Worm (Caenorhabditis elegans) whole organism, L1 larva: Measurements from ENCODE around the gene K08D12.4.

Experiments
- C16A3.4 ChIP-seq: fragments of 150-350 bp; optimal IDR thresholded peaks from 2 replicates; lab custom pipeline; 2014; ENCODE audit warnings: missing biosample characterization, missing genetic modification characterization
- C34B4.2 ChIP-seq: sonication (generic microtip); optimal IDR thresholded peaks from 2 replicates; lab custom pipeline; 2017; ENCODE audit warnings: mild to moderate bottlenecking, missing genetic modification characterization, missing compliant biosample characterization
- F16B12.6 ChIP-seq: fragments of 150-350 bp; optimal IDR thresholded peaks from 2 replicates; lab custom pipeline; 2014; ENCODE audit warnings: missing biosample characterization, missing genetic modification characterization
- aha-1 ChIP-seq: fragments of 150-350 bp; optimal IDR thresholded peaks from 2 replicates; lab custom pipeline; 2014; ENCODE audit warnings: missing biosample characterization, missing genetic modification characterization
- alr-1 ChIP-seq: fragments of 200-800 bp; sonication (Bioruptor generic); optimal IDR thresholded peaks from 2 replicates; lab custom pipeline; 2018; ENCODE audit warnings: borderline replicate concordance, mild to moderate bottlenecking, missing genetic modification characterization, missing compliant biosample characterization
- blmp-1 ChIP-seq: fragments of 150-350 bp; optimal IDR thresholded peaks from 2 replicates; lab custom pipeline; 2014; ENCODE audit warnings: missing biosample characterization, missing genetic modification characterization
- ceh-88 ChIP-seq: fragments of 200-800 bp; sonication (Bioruptor generic); IDR thresholded peaks from 2 replicates; pipeline ENCODE4 v1.3.6; 2022; ENCODE audit warnings: missing genetic modification characterization, missing compliant biosample characterization
- ceh-90 ChIP-seq: sonication (generic microtip); optimal IDR thresholded peaks from 2 replicates; lab custom pipeline; 2016; ENCODE audit warnings: missing genetic modification characterization, missing compliant biosample characterization
- ces-1 ChIP-seq: fragments of 150-350 bp; optimal IDR thresholded peaks from 2 replicates; lab custom pipeline; 2014; ENCODE audit warnings: missing biosample characterization, missing genetic modification reagents, missing genetic modification characterization
- dpl-1 ChIP-seq, 3 experiments: fragments of 150-350 bp in 2 of 3; sonication (generic microtip) in 1 of 3; optimal IDR thresholded peaks; 2 replicates each; lab custom pipeline; 2014 to 2017; ENCODE audit warnings: missing biosample characterization in 3 of 3, missing genetic modification characterization in 3 of 3, missing genetic modification reagents in 3 of 3
- efl-1 ChIP-seq, 4 experiments: fragments of 150-350 bp; optimal IDR thresholded peaks in 3 of 4; peaks in 1 of 4; 1 replicate in 1 of 4; 2 replicates in 3 of 4; lab custom pipeline; 2014; ENCODE audit warnings: missing biosample characterization in 2 of 4, missing genetic modification characterization in 2 of 4, missing genetic modification reagents in 2 of 4
- efl-3 ChIP-seq: fragments of 200-800 bp; sonication (Bioruptor generic); optimal IDR thresholded peaks from 2 replicates; lab custom pipeline; 2018; ENCODE audit warnings: mild to moderate bottlenecking, missing genetic modification characterization, missing compliant biosample characterization
- elt-3 ChIP-seq, 6 experiments: fragments of 150-350 bp in 1 of 6; sonication (generic microtip); optimal IDR thresholded peaks; 2 replicates each; lab custom pipeline; 2017 to 2018; ENCODE audit warnings: missing biosample characterization in 6 of 6, missing genetic modification characterization in 6 of 6, inconsistent platforms in 1 of 6
- ets-5 ChIP-seq: fragments of 200-800 bp; sonication (Bioruptor generic); IDR thresholded peaks from 2 replicates; pipeline ENCODE4 v1.3.6; 2022; ENCODE audit warnings: missing genetic modification characterization, missing compliant biosample characterization
- fos-1 ChIP-seq: fragments of 150-350 bp; optimal IDR thresholded peaks from 2 replicates; lab custom pipeline; 2014; ENCODE audit warnings: missing biosample characterization, missing genetic modification characterization
- grh-1 ChIP-seq: fragments of 200-800 bp; sonication (Bioruptor generic); IDR thresholded peaks from 2 replicates; pipeline ENCODE4 v1.3.6; 2022; ENCODE audit warnings: missing genetic modification reagents, missing genetic modification characterization, missing compliant biosample characterization
- irx-1 ChIP-seq: sonication (generic microtip); optimal IDR thresholded peaks from 2 replicates; lab custom pipeline; 2016; ENCODE audit warnings: missing genetic modification characterization, missing compliant biosample characterization
- lin-13 ChIP-seq: fragments of 150-350 bp; optimal IDR thresholded peaks from 2 replicates; lab custom pipeline; 2014; ENCODE audit warnings: missing biosample characterization, missing genetic modification reagents, missing genetic modification characterization
- lin-14 ChIP-seq: fragments of 200-800 bp; sonication (Bioruptor generic); optimal IDR thresholded peaks from 2 replicates; lab custom pipeline; 2018; ENCODE audit warnings: mild to moderate bottlenecking, missing genetic modification characterization, moderate library complexity, missing compliant biosample characterization
- lin-35 ChIP-seq, 2 experiments: fragments of 150-350 bp; optimal IDR thresholded peaks; 2 replicates each; lab custom pipeline; 2014; ENCODE audit warnings: missing biosample characterization in 2 of 2, missing genetic modification characterization in 2 of 2, missing genetic modification reagents in 2 of 2
- lin-39 ChIP-seq: fragments of 150-350 bp; optimal IDR thresholded peaks from 2 replicates; lab custom pipeline; 2014; ENCODE audit warnings: missing biosample characterization, missing genetic modification reagents, missing genetic modification characterization
- lir-3 ChIP-seq: sonication (generic microtip); optimal IDR thresholded peaks from 2 replicates; lab custom pipeline; 2016; ENCODE audit warnings: mild to moderate bottlenecking, missing genetic modification characterization, moderate library complexity, missing compliant biosample characterization; ENCODE audit not compliant: poor library complexity
- mab-9 ChIP-seq: fragments of 200-800 bp; sonication (Bioruptor generic); IDR thresholded peaks from 2 replicates; pipeline ENCODE4 v1.3.6; 2022; ENCODE audit warnings: missing genetic modification reagents, missing genetic modification characterization, missing compliant biosample characterization
- mef-2 ChIP-seq: fragments of 150-350 bp; optimal IDR thresholded peaks from 2 replicates; lab custom pipeline; 2014; ENCODE audit warnings: missing biosample characterization, missing genetic modification characterization
- nhr-11 ChIP-seq: fragments of 150-350 bp; optimal IDR thresholded peaks from 2 replicates; lab custom pipeline; 2014; ENCODE audit warnings: missing biosample characterization, missing genetic modification characterization
- nhr-19 ChIP-seq: fragments of 200-800 bp; sonication (Bioruptor generic); conservative IDR thresholded peaks from 2 replicates; pipeline ENCODE4 v1.3.6; 2022; ENCODE audit warnings: missing genetic modification characterization, missing compliant biosample characterization
- nhr-20 ChIP-seq: sonication (generic microtip); optimal IDR thresholded peaks from 2 replicates; lab custom pipeline; 2016; ENCODE audit warnings: mild to moderate bottlenecking, missing genetic modification characterization, missing compliant biosample characterization
- nhr-28 ChIP-seq: fragments of 150-350 bp; optimal IDR thresholded peaks from 2 replicates; lab custom pipeline; 2014; ENCODE audit warnings: missing biosample characterization, missing genetic modification characterization
- nhr-47 ChIP-seq: sonication (generic microtip); optimal IDR thresholded peaks from 2 replicates; lab custom pipeline; 2016; ENCODE audit warnings: mild to moderate bottlenecking, missing genetic modification characterization, moderate library complexity, missing compliant biosample characterization
- nhr-71 ChIP-seq: sonication (generic microtip); optimal IDR thresholded peaks from 2 replicates; lab custom pipeline; 2016; ENCODE audit warnings: mild to moderate bottlenecking, missing genetic modification characterization, moderate library complexity, missing compliant biosample characterization
- nhr-76 ChIP-seq: sonication (generic microtip); optimal IDR thresholded peaks from 2 replicates; lab custom pipeline; 2017; ENCODE audit warnings: missing biosample characterization, missing genetic modification characterization
- nhr-77 ChIP-seq: fragments of 150-350 bp; optimal IDR thresholded peaks from 2 replicates; lab custom pipeline; 2014; ENCODE audit warnings: missing biosample characterization, missing genetic modification characterization
- nhr-84 ChIP-seq: sonication (generic microtip); optimal IDR thresholded peaks from 2 replicates; lab custom pipeline; 2017; ENCODE audit warnings: missing biosample characterization, missing genetic modification characterization
- nhr-85 ChIP-seq: sonication (generic microtip); peaks from one replicate; lab custom pipeline; 2016; ENCODE audit warnings: missing genetic modification characterization, inconsistent platforms, missing compliant biosample characterization
- nhr-90 ChIP-seq: sonication (generic microtip); optimal IDR thresholded peaks from 2 replicates; lab custom pipeline; 2016; ENCODE audit warnings: mild to moderate bottlenecking, missing genetic modification characterization, missing compliant biosample characterization; ENCODE audit not compliant: poor library complexity
- pax-3 ChIP-seq: fragments of 200-800 bp; sonication (Bioruptor generic); optimal IDR thresholded peaks from 2 replicates; lab custom pipeline; 2018; ENCODE audit warnings: mild to moderate bottlenecking, missing genetic modification characterization, moderate library complexity, missing compliant biosample characterization
- pqm-1 ChIP-seq: sonication (generic microtip); optimal IDR thresholded peaks from 3 replicates; lab custom pipeline; 2017; ENCODE audit warnings: missing biosample characterization, missing genetic modification characterization
- snpc-4 ChIP-seq: fragments of 150-350 bp; optimal IDR thresholded peaks from 2 replicates; lab custom pipeline; 2014; ENCODE audit warnings: missing biosample characterization, missing genetic modification characterization
- snu-23 ChIP-seq: sonication (generic microtip); optimal IDR thresholded peaks from 2 replicates; lab custom pipeline; 2016; ENCODE audit warnings: missing genetic modification characterization, missing compliant biosample characterization
- sup-37 ChIP-seq: fragments of 200-800 bp; sonication (Bioruptor generic); optimal IDR thresholded peaks from 2 replicates; lab custom pipeline; 2018; ENCODE audit warnings: mild to moderate bottlenecking, missing genetic modification characterization, missing compliant biosample characterization
- swsn-7 ChIP-seq: sonication (generic microtip); optimal IDR thresholded peaks from 2 replicates; lab custom pipeline; 2016; ENCODE audit warnings: missing genetic modification characterization, missing compliant biosample characterization
- tbx-2 ChIP-seq: sonication (generic microtip); optimal IDR thresholded peaks from 2 replicates; lab custom pipeline; 2016; ENCODE audit warnings: missing genetic modification characterization, missing compliant biosample characterization
- unc-130 ChIP-seq: fragments of 150-350 bp; optimal IDR thresholded peaks from 2 replicates; lab custom pipeline; 2017; ENCODE audit warnings: missing biosample characterization, missing genetic modification characterization, inconsistent platforms
- unc-86 ChIP-seq: sonication (generic microtip); optimal IDR thresholded peaks from 2 replicates; lab custom pipeline; 2016; ENCODE audit warnings: missing genetic modification characterization, missing compliant biosample characterization
- unc-98 ChIP-seq: fragments of 200-800 bp; sonication (Bioruptor generic); IDR thresholded peaks from 2 replicates; pipeline ENCODE4 v1.3.6; 2022; ENCODE audit warnings: missing genetic modification characterization, missing compliant biosample characterization
- xbp-1 ChIP-seq: sonication (generic microtip); optimal IDR thresholded peaks from 2 replicates; lab custom pipeline; 2016; ENCODE audit warnings: missing genetic modification characterization, missing compliant biosample characterization
- zip-4 ChIP-seq: fragments of 200-800 bp; sonication (Bioruptor generic); optimal IDR thresholded peaks from 2 replicates; lab custom pipeline; 2018; ENCODE audit warnings: mild to moderate bottlenecking, missing genetic modification characterization, moderate library complexity, missing compliant biosample characterization
- ztf-4 ChIP-seq: fragments of 150-350 bp; optimal IDR thresholded peaks from 2 replicates; lab custom pipeline; 2014; ENCODE audit warnings: missing biosample characterization, missing genetic modification characterization

K08D12.4 gene

ce11 chrIV:1706996-1707395 is at the start of gene K08D12.4:
Gene K08D12.4 (plus strand): TSS chrIV:1707296.
- TF ChIP-seq lin-14: no peak
- TF ChIP-seq blmp-1 (tag; lab: Kevin White, UChicago): no peak
- no peak for TF ChIP-seq ets-5 (GFP tag; lab: Robert Waterston, UW)
- TF ChIP-seq dpl-1 (GFP tag; optimal IDR thresholded peaks at IDR 0.05; lab: Kevin White, UChicago): no peak
- no peak for TF ChIP-seq elt-3 (tag; optimal IDR thresholded peaks at IDR 0.05; lab: Kevin White, UChicago)
- TF ChIP-seq unc-130 (tag; lab: Kevin White, UChicago): no peak
- TF ChIP-seq nhr-85 (tag; lab: Kevin White, UChicago): no peak
- TF ChIP-seq C16A3.4: no peak
- TF ChIP-seq lin-39 (tag; lab: Kevin White, UChicago): no peak
- TF ChIP-seq lir-3: no peak
- no peak for TF ChIP-seq nhr-28 (tag; lab: Kevin White, UChicago)
- no peak for TF ChIP-seq mab-9 (GFP tag; lab: Robert Waterston, UW)
- no peak for TF ChIP-seq zip-4 (GFP tag; lab: Kevin White, UChicago)
- no peak for TF ChIP-seq nhr-77 (tag; lab: Kevin White, UChicago)
- no peak for TF ChIP-seq nhr-71 (tag; lab: Kevin White, UChicago)
- TF ChIP-seq C34B4.2 (tag; lab: Kevin White, UChicago): no peak
- no peak for TF ChIP-seq nhr-90

- TF ChIP-seq nhr-84 (tag; lab: Kevin White, UChicago) (peak; percentile 2), zip-4 (GFP tag; lab: Kevin White, UChicago) (peak; percentile 82), lir-3 (peak; percentile 90), grh-1 (peak; percentile 92), blmp-1 (tag; lab: Kevin White, UChicago) (peak; percentile 84), irx-1 (tag; lab: Kevin White, UChicago) (peak; percentile 88), nhr-11 (tag; lab: Kevin White, UChicago) (peak; percentile 83), lin-35 (GFP tag; optimal IDR thresholded peaks at IDR 0.05; lab: Kevin White, UChicago) (peak; percentile 94 to 95), tbx-2 (tag; lab: Kevin White, UChicago) (peak; percentile 96), ceh-90 (tag; lab: Kevin White, UChicago) (peak; percentile 66), nhr-28 (tag; lab: Kevin White, UChicago) (no peak), aha-1 (tag; lab: Kevin White, UChicago) (peak; percentile 93), xbp-1 (peak; percentile 97), nhr-77 (tag; lab: Kevin White, UChicago) (peak; percentile 98), fos-1 (tag; lab: Kevin White, UChicago) (peak; percentile 94), C34B4.2 (tag; lab: Kevin White, UChicago) (peak; percentile 39), ztf-4 (tag; lab: Kevin White, UChicago) (peak; percentile 96), nhr-47 (tag; lab: Kevin White, UChicago) (peak; percentile 98), pax-3 (tag; lab: Kevin White, UChicago) (peak; percentile 96), unc-130 (tag; lab: Kevin White, UChicago) (peak; percentile 99), nhr-85 (tag; lab: Kevin White, UChicago) (peak; percentile 97), sup-37 (GFP tag; lab: Kevin White, UChicago) (peak; percentile 77), ces-1 (GFP tag; lab: Kevin White, UChicago) (peak; percentile 83), nhr-20 (tag; lab: Kevin White, UChicago) (peak; percentile 98), lin-13 (GFP tag; lab: Kevin White, UChicago) (peak; percentile 99), F16B12.6 (peak; percentile 73), snu-23 (GFP tag; lab: Kevin White, UChicago) (peak; percentile 99), efl-3 (GFP tag; lab: Kevin White, UChicago) (no peak), mef-2 (tag; lab: Kevin White, UChicago) (peak; percentile 44), ceh-88 (GFP tag; lab: Robert Waterston, UW) (peak; percentile 88), nhr-90 (peak; percentile 98), nhr-76 (tag; lab: Kevin White, UChicago) (no peak), unc-86 (tag; lab: Kevin White, UChicago) (peak; percentile 96), snpc-4 (tag; lab: Kevin White, UChicago) (peak; percentile 92), swsn-7 (tag; lab: Kevin White, UChicago) (peak; percentile 98), efl-1 (optimal IDR thresholded peaks at IDR 0.05; lab: Kevin White, UChicago) (peak; percentile 92 to 95), efl-1 (GFP tag; optimal IDR thresholded peaks at IDR 0.05 in 1 of 2; lab: Kevin White, UChicago) (peak; percentile 87 to 98), alr-1 (tag; lab: Kevin White, UChicago) (no peak), mab-9 (GFP tag; lab: Robert Waterston, UW) (peak; percentile 83), nhr-19 (GFP tag; lab: Robert Waterston, UW) (peak; percentile 96), pqm-1 (tag; lab: Kevin White, UChicago) (peak; percentile 39), unc-98 (GFP tag; lab: Robert Waterston, UW) (peak; percentile 88)
Observed at ce11 chrIV:1659045-1659741, 47.9 kb upstream of the K08D12.4 start, which contains the start of gene rps-28. Gene rps-28 (plus strand): TSS chrIV:1659691.
